Worm (Caenorhabditis elegans) whole organism, mixed stage, embryonic: ENCODE results near the gene T10B5.4.
A peak's percentile ranks its signal among the peaks of the same experiment; 100 is the strongest.

Source experiments
- M03D4.4 ChIP-seq: sonication (generic microtip); optimal IDR thresholded peaks from 2 replicates; lab custom pipeline; 2017; ENCODE audit warnings: mild to moderate bottlenecking, missing genetic modification characterization, missing compliant biosample characterization
- bed-3 ChIP-seq: fragments of 200-800 bp; sonication (Bioruptor generic); optimal IDR thresholded peaks from 3 replicates; lab custom pipeline; 2018; ENCODE audit warnings: mild to moderate bottlenecking, missing genetic modification characterization, moderate library complexity, missing compliant biosample characterization
- blmp-1 ChIP-seq: fragments of 150-350 bp; optimal IDR thresholded peaks from 2 replicates; lab custom pipeline; 2014; ENCODE audit warnings: missing biosample characterization, missing genetic modification characterization
- ceh-43 ChIP-seq: fragments of 200-800 bp; sonication (Bioruptor generic); optimal IDR thresholded peaks from 2 replicates; lab custom pipeline; 2018; ENCODE audit warnings: mild to moderate bottlenecking, missing genetic modification characterization, moderate library complexity, missing compliant biosample characterization
- ces-1 ChIP-seq: fragments of 150-350 bp; optimal IDR thresholded peaks from 2 replicates; lab custom pipeline; 2014; ENCODE audit warnings: missing biosample characterization, missing genetic modification reagents, missing genetic modification characterization
- cnd-1 ChIP-seq: fragments of 200-800 bp; sonication (Bioruptor generic); optimal IDR thresholded peaks from 2 replicates; lab custom pipeline; 2018; ENCODE audit warnings: mild to moderate bottlenecking, missing genetic modification characterization, missing compliant biosample characterization
- drap-1 ChIP-seq: fragments of 200-800 bp; sonication (Bioruptor generic); optimal IDR thresholded peaks from 3 replicates; lab custom pipeline; 2018; ENCODE audit warnings: mild to moderate bottlenecking, missing genetic modification characterization, missing compliant biosample characterization
- elt-1 ChIP-seq: sonication (generic microtip); optimal IDR thresholded peaks from 2 replicates; lab custom pipeline; 2017; ENCODE audit warnings: missing genetic modification characterization, mild to moderate bottlenecking, missing compliant biosample characterization, antibody characterized with exemption, moderate library complexity, borderline replicate concordance; ENCODE audit not compliant: insufficient read depth
- flh-1 ChIP-seq: fragments of 200-800 bp; sonication (Bioruptor generic); optimal IDR thresholded peaks from 2 replicates; lab custom pipeline; 2018; ENCODE audit warnings: mild to moderate bottlenecking, missing genetic modification characterization, moderate library complexity, missing compliant biosample characterization
- hlh-1 ChIP-seq: fragments of 150-350 bp; optimal IDR thresholded peaks from 2 replicates; lab custom pipeline; 2014; ENCODE audit warnings: missing biosample characterization, missing genetic modification reagents, missing genetic modification characterization
- lin-32 ChIP-seq: fragments of 200-800 bp; sonication (Bioruptor generic); optimal IDR thresholded peaks from 2 replicates; lab custom pipeline; 2018; ENCODE audit warnings: mild to moderate bottlenecking, missing genetic modification characterization, missing compliant biosample characterization
- lsy-2 ChIP-seq: fragments of 150-350 bp; optimal IDR thresholded peaks from 2 replicates; lab custom pipeline; 2014; ENCODE audit warnings: missing biosample characterization, missing genetic modification characterization
- mab-5 ChIP-seq: fragments of 150-350 bp; optimal IDR thresholded peaks from 2 replicates; lab custom pipeline; 2014; ENCODE audit warnings: missing biosample characterization, missing genetic modification characterization
- mep-1 ChIP-seq: fragments of 150-350 bp; optimal IDR thresholded peaks from 2 replicates; lab custom pipeline; 2017; ENCODE audit warnings: missing biosample characterization, missing genetic modification reagents, missing genetic modification characterization, inconsistent platforms
- mls-2 ChIP-seq: sonication (generic microtip); optimal IDR thresholded peaks from 2 replicates; lab custom pipeline; 2016; ENCODE audit warnings: mild to moderate bottlenecking, missing genetic modification characterization, moderate library complexity, missing compliant biosample characterization
- nhr-12 ChIP-seq: fragments of 150-350 bp; optimal IDR thresholded peaks from 2 replicates; lab custom pipeline; 2014; ENCODE audit warnings: missing biosample characterization, missing genetic modification characterization
- nhr-2 ChIP-seq: fragments of 150-350 bp; optimal IDR thresholded peaks from 2 replicates; lab custom pipeline; 2014; ENCODE audit warnings: missing biosample characterization, missing genetic modification characterization
- nhr-28 ChIP-seq: fragments of 150-350 bp; optimal IDR thresholded peaks from 2 replicates; lab custom pipeline; 2014; ENCODE audit warnings: missing biosample characterization, missing genetic modification characterization
- nhr-76 ChIP-seq: sonication (generic microtip); optimal IDR thresholded peaks from 2 replicates; lab custom pipeline; 2017; ENCODE audit warnings: missing biosample characterization, missing genetic modification characterization
- pha-4 ChIP-seq: fragments of 150-350 bp; optimal IDR thresholded peaks from 2 replicates; lab custom pipeline; 2018; ENCODE audit warnings: missing biosample characterization, missing genetic modification reagents, missing genetic modification characterization
- sem-2 ChIP-seq: fragments of 200-800 bp; sonication (Bioruptor generic); optimal IDR thresholded peaks from 2 replicates; lab custom pipeline; 2018; ENCODE audit warnings: mild to moderate bottlenecking, missing genetic modification characterization, missing compliant biosample characterization
- snpc-4 ChIP-seq: fragments of 150-350 bp; optimal IDR thresholded peaks from 2 replicates; lab custom pipeline; 2014; ENCODE audit warnings: missing biosample characterization, missing genetic modification characterization
- sptf-1 ChIP-seq: sonication (generic microtip); optimal IDR thresholded peaks from 2 replicates; lab custom pipeline; 2017; ENCODE audit warnings: mild to moderate bottlenecking, missing genetic modification characterization, moderate library complexity, missing compliant biosample characterization
- tbx-8 ChIP-seq: fragments of 200-800 bp; sonication (Bioruptor generic); optimal IDR thresholded peaks from 2 replicates; lab custom pipeline; 2018; ENCODE audit warnings: mild to moderate bottlenecking, missing genetic modification characterization, moderate library complexity, missing compliant biosample characterization
- unc-120 ChIP-seq: sonication (generic microtip); optimal IDR thresholded peaks from 2 replicates; lab custom pipeline; 2017; ENCODE audit warnings: missing genetic modification characterization, missing compliant biosample characterization; ENCODE audit not compliant: poor library complexity, severe bottlenecking
- unc-39 ChIP-seq: fragments of 150-350 bp; optimal IDR thresholded peaks from 2 replicates; lab custom pipeline; 2014; ENCODE audit warnings: missing biosample characterization, missing genetic modification characterization
- unc-62 ChIP-seq: fragments of 150-350 bp; optimal IDR thresholded peaks from 2 replicates; lab custom pipeline; 2014; ENCODE audit warnings: missing biosample characterization, missing genetic modification reagents, missing genetic modification characterization
- ztf-11 ChIP-seq: fragments of 150-350 bp; optimal IDR thresholded peaks from 2 replicates; lab custom pipeline; 2014; ENCODE audit warnings: missing biosample characterization, missing genetic modification characterization

The T10B5.4 gene

DNA sequence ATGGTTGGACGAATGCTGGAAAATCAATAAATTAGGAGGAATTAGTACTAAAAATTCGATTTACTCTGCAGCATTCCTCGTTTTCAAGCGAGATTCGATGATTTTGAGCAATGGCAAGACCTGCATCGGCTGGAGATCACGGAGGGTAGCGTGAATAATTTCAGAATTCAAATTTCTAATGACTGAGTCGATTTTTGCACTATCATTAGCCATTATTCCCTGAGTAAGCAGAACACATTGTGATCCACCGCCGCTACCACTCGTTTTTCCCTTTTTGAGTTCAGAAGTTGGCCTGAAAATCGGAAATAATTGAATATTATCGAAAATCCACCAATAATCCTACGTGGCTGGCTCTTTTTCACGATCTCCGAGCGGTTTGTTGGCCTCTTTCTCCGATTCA lies 3.6 kb downstream of the T10B5.4 start:
- TF ChIP-seq M03D4.4 (tag; lab: Kevin White, UChicago), result no peak
- TF ChIP-seq pha-4 (tag; lab: Kevin White, UChicago), result no peak
- TF ChIP-seq unc-62, result no peak
- no peak for TF ChIP-seq flh-1 (GFP tag; lab: Kevin White, UChicago)

DNA sequence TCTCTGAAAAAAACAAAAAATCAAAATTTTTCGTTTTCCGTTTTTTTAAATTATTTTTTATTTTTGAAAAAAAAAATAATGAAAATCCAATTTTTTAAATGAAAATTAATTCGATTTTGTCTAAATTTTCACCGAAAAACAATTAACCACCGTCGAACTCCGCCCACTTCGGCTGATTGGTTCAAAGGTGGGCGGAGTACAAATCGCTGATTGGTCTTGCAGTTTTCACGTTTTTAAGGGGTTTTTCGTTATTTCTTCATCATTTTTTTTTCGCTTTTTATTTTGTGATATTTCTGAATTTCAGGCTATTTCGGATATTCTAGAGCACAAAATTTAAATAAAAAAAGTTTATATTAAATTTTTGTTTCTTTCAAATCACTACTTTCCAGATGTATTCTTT lies 6.6 kb downstream of the T10B5.4 start:
- TF ChIP-seq unc-62 (no peak), hlh-1 (tag; lab: Kevin White, UChicago) (no peak), mab-5 (tag; lab: Kevin White, UChicago) (no peak), unc-120 (no peak), lin-32 (GFP tag; lab: Kevin White, UChicago) (no peak), drap-1 (no peak)
- TF ChIP-seq, all 35 proteins: peak for 0

DNA sequence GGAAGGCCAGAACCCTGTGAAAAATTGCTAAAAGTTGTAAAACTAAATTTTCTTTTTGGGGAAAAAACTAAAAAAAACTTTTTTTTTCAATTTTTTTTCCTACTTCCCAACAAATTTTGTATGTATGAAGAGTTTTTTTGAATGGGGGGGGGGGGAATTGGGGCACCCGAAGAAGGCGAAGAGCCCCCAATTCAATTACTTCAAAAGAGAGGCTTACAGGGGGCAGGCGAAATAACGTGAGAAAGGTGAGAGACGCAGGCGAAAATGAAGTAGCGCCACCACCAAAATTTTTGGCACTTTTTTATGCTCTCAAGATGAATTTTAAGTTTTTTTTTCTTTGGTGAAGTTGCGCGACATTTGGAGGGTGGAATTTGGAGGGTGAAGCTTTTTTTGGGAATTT lies 8.7 kb downstream of the T10B5.4 start:
- peak; percentile 82 for TF ChIP-seq ces-1 (GFP tag; lab: Kevin White, UChicago)
- TF ChIP-seq lsy-2 (tag; lab: Kevin White, UChicago), result no peak
- no peak for TF ChIP-seq elt-1 (tag; lab: Kevin White, UChicago)

DNA sequence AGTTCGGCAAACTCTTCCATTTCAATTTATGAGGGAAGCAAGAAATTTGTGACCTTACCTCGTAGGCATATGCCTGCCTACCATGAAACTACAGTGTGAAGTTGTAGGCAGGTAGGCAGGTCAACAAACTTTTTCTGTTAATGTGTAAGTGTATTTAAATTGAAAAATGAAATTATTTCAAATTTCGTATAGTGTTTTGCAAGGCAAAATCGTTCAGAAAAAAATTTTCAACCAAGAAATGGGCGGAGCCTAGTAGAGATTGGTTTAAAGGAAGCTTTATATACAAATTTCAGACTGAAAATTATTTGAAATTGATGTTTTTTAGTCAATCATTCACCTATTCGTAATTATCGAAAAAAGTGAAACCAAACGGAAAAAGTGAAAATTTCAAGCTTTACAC lies 13.8 kb downstream of the T10B5.4 start:
- TF ChIP-seq nhr-12 (tag; lab: Kevin White, UChicago), result no peak
- no peak for TF ChIP-seq lsy-2 (tag; lab: Kevin White, UChicago)
- TF ChIP-seq snpc-4 (tag; lab: Kevin White, UChicago), result no peak
- TF ChIP-seq tbx-8 (GFP tag; lab: Kevin White, UChicago), result no peak
- TF ChIP-seq elt-1 (tag; lab: Kevin White, UChicago), result no peak
- TF ChIP-seq ceh-43 (GFP tag; lab: Kevin White, UChicago), result no peak
- TF ChIP-seq lin-32 (GFP tag; lab: Kevin White, UChicago), result no peak
- no peak for TF ChIP-seq mls-2 (tag; lab: Kevin White, UChicago)
- no peak for TF ChIP-seq bed-3 (GFP tag; lab: Kevin White, UChicago)
- TF ChIP-seq nhr-2 (tag; lab: Kevin White, UChicago), result no peak
- TF ChIP-seq ces-1 (GFP tag; lab: Kevin White, UChicago), result no peak
- no peak for TF ChIP-seq ztf-11 (tag; lab: Kevin White, UChicago)
- TF ChIP-seq nhr-76 (tag; lab: Kevin White, UChicago), result no peak
- no peak for TF ChIP-seq nhr-28 (tag; lab: Kevin White, UChicago)
- no peak for TF ChIP-seq unc-62
- TF ChIP-seq cnd-1, result no peak

DNA sequence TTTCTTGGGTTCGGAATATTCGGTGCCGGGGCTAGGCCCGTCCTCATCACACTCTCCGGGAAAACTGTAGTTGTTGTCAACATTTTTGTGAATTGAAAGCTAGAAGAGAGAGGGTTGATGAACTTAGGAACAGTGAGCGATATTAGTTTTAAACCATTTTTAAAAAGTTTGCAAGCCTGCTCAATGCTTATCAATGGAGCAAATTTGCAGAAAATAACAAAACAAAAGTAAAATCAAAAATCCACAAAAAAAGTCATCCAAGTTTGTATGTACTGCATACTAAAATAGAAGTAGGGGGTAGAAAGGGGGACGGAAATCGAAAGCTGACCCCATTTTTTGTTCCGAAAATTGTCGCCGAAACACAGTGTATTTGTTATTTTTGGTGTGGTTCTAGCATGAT lies 15.4 kb downstream of the T10B5.4 start, which contains the start of gene T10B5.10:
TSS of gene T10B5.10 (minus strand) at position 101 of the 400 bp plus-strand sequence.
- no peak for TF ChIP-seq unc-39 (tag; lab: Kevin White, UChicago)
- no peak for TF ChIP-seq sptf-1
- no peak for TF ChIP-seq blmp-1 (tag; lab: Kevin White, UChicago)
- no peak for TF ChIP-seq elt-1 (tag; lab: Kevin White, UChicago)
- no peak for TF ChIP-seq unc-120

DNA sequence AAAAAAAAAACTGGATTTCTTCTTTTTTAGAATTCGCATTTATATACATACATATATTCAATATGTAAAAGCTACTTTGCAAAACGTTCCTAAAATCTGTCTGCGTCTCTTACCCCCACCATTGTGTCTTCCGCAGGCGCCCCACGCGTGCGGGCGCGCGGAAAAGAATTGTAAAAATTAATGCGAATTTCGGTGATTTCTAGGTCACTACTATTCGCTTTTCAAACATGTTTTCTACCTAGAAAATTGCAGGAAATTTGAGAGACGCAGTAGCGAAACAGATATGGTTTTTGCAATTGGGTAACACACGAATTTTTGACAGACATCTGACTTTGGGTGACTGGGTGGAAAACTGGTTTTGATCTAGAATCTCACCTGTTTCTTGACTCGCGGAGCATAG lies 16.5 kb downstream of the T10B5.4 start:
- TF ChIP-seq mep-1 (tag; lab: Kevin White, UChicago), result no peak
- TF ChIP-seq lsy-2 (tag; lab: Kevin White, UChicago), result no peak
- no peak for TF ChIP-seq pha-4 (tag; lab: Kevin White, UChicago)
- no peak for TF ChIP-seq lin-32 (GFP tag; lab: Kevin White, UChicago)
- TF ChIP-seq sem-2, result no peak
- no peak for TF ChIP-seq cnd-1

DNA sequence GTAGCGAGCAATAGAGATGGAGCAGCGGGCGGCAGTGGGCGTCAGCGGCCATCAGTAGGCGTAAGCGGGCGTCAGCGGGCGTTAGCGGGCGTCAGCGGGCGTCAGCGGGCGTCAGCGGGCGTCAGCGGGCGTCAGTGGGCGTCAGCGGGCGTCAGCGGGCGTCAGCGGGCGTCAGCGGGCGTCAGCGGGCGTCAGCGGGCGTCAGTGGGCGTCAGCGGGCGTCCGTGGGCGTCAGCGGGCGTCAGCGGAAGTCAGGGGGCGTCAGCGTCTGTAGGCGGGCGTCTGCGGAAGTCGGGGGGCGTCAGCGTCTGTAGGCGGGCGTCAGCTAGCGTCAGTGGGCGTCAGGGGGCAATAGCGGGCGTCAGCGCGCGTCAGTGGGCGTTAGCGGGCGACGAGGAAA lies 21.6 kb downstream of the T10B5.4 start:
- TF ChIP-seq sptf-1, result peak; percentile 25
- TF ChIP-seq, all 35 proteins: peak for 1; not testable (repeated sequence) for 34
